Fruit fly (Drosophila melanogaster) whole organism, prepupa: Measurements from ENCODE around the gene Sr-CIV.

ENCODE experiments used
- CG15336 ChIP-seq: fragments of 200-800 bp; sonication (Bioruptor generic); IDR thresholded peaks from 2 replicates; pipeline ENCODE4 v1.3.6; 2022; ENCODE audit warnings: missing biosample characterization, missing genetic modification characterization
- CG3032 ChIP-seq: fragments of 200-800 bp; optimal IDR thresholded peaks from 2 replicates; lab custom pipeline; 2019; ENCODE audit warnings: missing biosample characterization, mild to moderate bottlenecking, missing genetic modification characterization, moderate library complexity
- CG6854 ChIP-seq: fragments of 200-800 bp; sonication (Bioruptor generic); optimal IDR thresholded peaks from 2 replicates; lab custom pipeline; 2017; ENCODE audit warnings: missing biosample characterization, mild to moderate bottlenecking, missing genetic modification characterization
- Hr39 ChIP-seq: fragments of 200-800 bp; sonication (Bioruptor generic); optimal IDR thresholded peaks from 2 replicates; lab custom pipeline; 2016; ENCODE audit warnings: missing biosample characterization, missing genetic modification characterization
- Hr4 ChIP-seq: fragments of 200-800 bp; sonication (Bioruptor generic); optimal IDR thresholded peaks from 3 replicates; lab custom pipeline; 2016; ENCODE audit warnings: missing biosample characterization, missing genetic modification characterization
- Lpt ChIP-seq: fragments of 200-800 bp; sonication (Bioruptor generic); optimal IDR thresholded peaks from 3 replicates; lab custom pipeline; 2016; ENCODE audit warnings: missing biosample characterization, missing genetic modification characterization
- OdsH ChIP-seq: fragments of 200-800 bp; sonication (Bioruptor generic); optimal IDR thresholded peaks from 3 replicates; lab custom pipeline; 2016; ENCODE audit warnings: missing biosample characterization, missing genetic modification characterization
- Smox ChIP-seq: fragments of 200-800 bp; sonication (Bioruptor generic); optimal IDR thresholded peaks from 3 replicates; lab custom pipeline; 2016; ENCODE audit warnings: missing biosample characterization, missing genetic modification characterization
- eg ChIP-seq: fragments of 200-800 bp; sonication (Bioruptor generic); IDR thresholded peaks from 3 replicates; pipeline ENCODE4 v1.3.6; 2022; ENCODE audit warnings: missing biosample characterization, missing genetic modification characterization
- fd85E ChIP-seq: fragments of 200-800 bp; sonication (Bioruptor generic); optimal IDR thresholded peaks from 3 replicates; lab custom pipeline; 2016; ENCODE audit warnings: missing biosample characterization, missing genetic modification characterization
- lz ChIP-seq: fragments of 200-800 bp; sonication (Bioruptor generic); optimal IDR thresholded peaks from 3 replicates; lab custom pipeline; 2016; ENCODE audit warnings: missing biosample characterization, missing genetic modification characterization
- pdm3 ChIP-seq: fragments of 200-800 bp; sonication (Bioruptor generic); optimal IDR thresholded peaks from 3 replicates; lab custom pipeline; 2016; ENCODE audit warnings: missing biosample characterization, missing genetic modification characterization

DNA sequence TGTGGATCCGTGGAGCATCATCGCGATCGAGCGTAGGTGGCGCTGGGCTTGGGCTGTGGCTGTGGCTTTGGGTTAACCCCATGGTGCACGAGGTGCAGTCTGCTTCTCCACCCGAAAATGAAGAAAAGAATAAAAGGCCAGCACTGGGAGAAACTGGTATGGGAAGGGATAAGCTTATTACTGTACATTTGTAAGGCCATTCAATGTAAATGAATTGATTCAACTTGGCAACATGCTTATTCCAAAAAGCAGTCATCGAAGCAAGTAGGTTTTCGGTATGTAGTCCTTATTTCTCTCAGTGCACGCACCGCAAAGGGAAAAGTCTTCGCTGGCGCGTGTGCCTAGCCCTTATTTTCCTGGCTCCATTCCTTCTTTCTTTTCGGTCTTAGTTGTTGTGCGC lies 42.7 kb upstream of the Sr-CIV start:
- peak; percentile 15 for TF ChIP-seq Hr4 (GFP tag; lab: Kevin White, UChicago)
- TF ChIP-seq CG3032 (tag; lab: Kevin White, UChicago) = peak; percentile 58
- TF ChIP-seq OdsH = peak; percentile 58
- TF ChIP-seq lz (GFP tag; lab: Kevin White, UChicago) = peak; percentile 72
- TF ChIP-seq Smox = peak; percentile 60
- TF ChIP-seq CG6854 = no peak
- TF ChIP-seq Hr39 (GFP tag; lab: Kevin White, UChicago) = peak; percentile 72
- TF ChIP-seq Lpt (GFP tag; lab: Kevin White, UChicago) = no peak
- TF ChIP-seq CG15336 (GFP tag; lab: Robert Waterston, UW) = peak; percentile 41; the same call in 1 of the 2 replicates
- 0 out of 3 replicates have a peak, but pooled peaks have one; percentile 33 for TF ChIP-seq eg
- TF ChIP-seq pdm3 = peak; percentile 57
- TF ChIP-seq fd85E = no peak
